Worm (Caenorhabditis elegans): ENCODE data around the gene T08D10.3.

DNA sequence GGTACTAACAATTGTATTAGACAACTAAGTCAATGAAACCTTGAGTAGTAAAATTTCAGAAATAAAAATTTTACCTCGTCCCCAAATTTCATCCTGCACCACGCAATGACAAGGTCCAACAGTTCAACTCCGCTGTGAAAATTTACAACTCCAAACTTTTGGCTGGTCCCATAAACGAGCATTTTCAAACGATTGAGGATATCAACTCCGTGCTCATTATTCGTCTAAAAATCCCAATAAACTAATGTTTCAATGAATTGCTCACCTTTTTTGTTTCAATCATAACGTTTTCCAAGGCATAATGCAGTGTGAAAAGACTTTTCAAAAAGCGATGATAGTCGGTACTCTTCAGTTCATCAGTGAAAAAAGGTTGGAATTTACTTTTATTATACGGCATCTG is 48.6 kb upstream of the T08D10.3 start:
- no peak for TF ChIP-seq dao-5 (tag; optimal IDR thresholded peaks at IDR 0.05)
- no peak for TF ChIP-seq him-1 (tag; optimal IDR thresholded peaks at IDR 0.05)
